Fruit fly (Drosophila melanogaster) whole organism, embryonic: ENCODE results near the gene Syx8.

Experiments
- BtbVII ChIP-seq: fragments of 200-800 bp; sonication (Bioruptor generic); optimal IDR thresholded peaks from 3 replicates; lab custom pipeline; 2017; ENCODE audit warnings: missing biosample characterization, mild to moderate bottlenecking, missing genetic modification characterization
- Bteb2 ChIP-seq: fragments of 200-800 bp; sonication (Bioruptor generic); optimal IDR thresholded peaks from 2 replicates; lab custom pipeline; 2016; ENCODE audit warnings: missing biosample characterization, missing genetic modification characterization
- CG10267 ChIP-seq: fragments of 200-800 bp; sonication (Bioruptor generic); optimal IDR thresholded peaks from 2 replicates; lab custom pipeline; 2018; ENCODE audit warnings: missing biosample characterization, mild to moderate bottlenecking, missing genetic modification characterization, moderate library complexity
- CG10959 ChIP-seq: fragments of 200-800 bp; sonication (Bioruptor generic); IDR thresholded peaks from 2 replicates; pipeline ENCODE4 v1.3.6; 2022; ENCODE audit warnings: missing biosample characterization, missing genetic modification characterization
- CG13287 ChIP-seq: fragments of 200-800 bp; sonication (Bioruptor generic); IDR thresholded peaks from 2 replicates; pipeline ENCODE4 v1.3.6; 2022; ENCODE audit warnings: missing biosample characterization, missing genetic modification characterization; ENCODE audit not compliant: partially characterized antibody
- CG13775 ChIP-seq: fragments of 200-800 bp; sonication (Bioruptor generic); optimal IDR thresholded peaks from 3 replicates; lab custom pipeline; 2017; ENCODE audit warnings: missing biosample characterization, mild to moderate bottlenecking, missing genetic modification characterization
- CG13894 ChIP-seq: fragments of 200-800 bp; sonication (Bioruptor generic); optimal IDR thresholded peaks from 3 replicates; lab custom pipeline; 2018; ENCODE audit warnings: missing biosample characterization, mild to moderate bottlenecking, missing genetic modification characterization, moderate library complexity
- CG16813 ChIP-seq: fragments of 200-800 bp; sonication (Bioruptor generic); IDR thresholded peaks from 3 replicates; pipeline ENCODE4 v1.3.6; 2022; ENCODE audit warnings: missing biosample characterization, missing genetic modification characterization; ENCODE audit not compliant: partially characterized antibody
- CG17328 ChIP-seq: fragments of 200-800 bp; sonication (Bioruptor generic); IDR thresholded peaks from 2 replicates; pipeline ENCODE4 v1.3.6; 2022; ENCODE audit warnings: missing biosample characterization, missing genetic modification characterization
- CG18262 ChIP-seq: fragments of 200-800 bp; optimal IDR thresholded peaks from 3 replicates; lab custom pipeline; 2019; ENCODE audit warnings: missing biosample characterization, mild to moderate bottlenecking, missing genetic modification characterization, moderate library complexity
- CG2129 ChIP-seq: fragments of 200-800 bp; sonication (Bioruptor generic); IDR thresholded peaks from 2 replicates; pipeline ENCODE4 v1.3.6; 2022; ENCODE audit warnings: missing biosample characterization, missing genetic modification characterization; ENCODE audit not compliant: partially characterized antibody
- CG33557 ChIP-seq: fragments of 200-800 bp; sonication (Bioruptor generic); optimal IDR thresholded peaks from 2 replicates; lab custom pipeline; 2019; ENCODE audit warnings: missing biosample characterization, mild to moderate bottlenecking, missing genetic modification characterization, moderate library complexity
- CG4282 ChIP-seq: fragments of 200-800 bp; sonication (Bioruptor generic); optimal IDR thresholded peaks from 2 replicates; lab custom pipeline; 2016; ENCODE audit warnings: missing biosample characterization, missing genetic modification characterization
- CG4424 ChIP-seq: fragments of 200-800 bp; sonication (Bioruptor generic); optimal IDR thresholded peaks from 3 replicates; lab custom pipeline; 2016; ENCODE audit warnings: missing biosample characterization, missing genetic modification characterization
- CG6683 ChIP-seq: fragments of 200-800 bp; sonication (Bioruptor generic); optimal IDR thresholded peaks from 2 replicates; lab custom pipeline; 2017; ENCODE audit warnings: missing biosample characterization, mild to moderate bottlenecking, missing genetic modification characterization, missing genetic modification reagents
- CG6854 ChIP-seq: fragments of 200-800 bp; sonication (Bioruptor generic); optimal IDR thresholded peaks from 3 replicates; lab custom pipeline; 2017; ENCODE audit warnings: missing biosample characterization, mild to moderate bottlenecking, missing genetic modification characterization
- CG9437 ChIP-seq: fragments of 200-800 bp; sonication (Bioruptor generic); optimal IDR thresholded peaks from 2 replicates; lab custom pipeline; 2018; ENCODE audit warnings: missing biosample characterization, mild to moderate bottlenecking, missing genetic modification characterization
- CG9876 ChIP-seq: fragments of 200-800 bp; sonication (Bioruptor generic); optimal IDR thresholded peaks from 2 replicates; lab custom pipeline; 2016; ENCODE audit warnings: missing biosample characterization, missing genetic modification characterization
- Camta ChIP-seq: fragments of 200-800 bp; sonication (Bioruptor generic); optimal IDR thresholded peaks from 2 replicates; lab custom pipeline; 2016; ENCODE audit warnings: missing biosample characterization, missing genetic modification characterization
- CkIIα-i1 ChIP-seq: fragments of 200-800 bp; sonication (Bioruptor generic); IDR thresholded peaks from 2 replicates; pipeline ENCODE4 v1.3.6; 2022; ENCODE audit warnings: missing biosample characterization, missing genetic modification characterization
- Dbx ChIP-seq: fragments of 200-800 bp; sonication (Bioruptor generic); IDR thresholded peaks from 3 replicates; pipeline ENCODE4 v1.3.6; 2022; ENCODE audit warnings: missing biosample characterization, missing genetic modification characterization
- Dfd ChIP-seq, 2 experiments: fragments of >200 bp; optimal IDR thresholded peaks; 2 replicates each; lab custom pipeline; 2017; ENCODE audit warnings: missing biosample characterization in 2 of 2, missing genetic modification characterization in 2 of 2
- ERR ChIP-seq: fragments of 200-800 bp; sonication (Bioruptor generic); optimal IDR thresholded peaks from 2 replicates; lab custom pipeline; 2016; ENCODE audit warnings: missing biosample characterization, missing genetic modification characterization
- Hmx ChIP-seq: fragments of 200-800 bp; sonication (Bioruptor generic); optimal IDR thresholded peaks from 2 replicates; lab custom pipeline; 2016; ENCODE audit warnings: missing biosample characterization, missing genetic modification characterization
- Hr51 ChIP-seq, 2 experiments: fragments of 200-800 bp; sonication (Bioruptor generic); optimal IDR thresholded peaks; 2 replicates in 1 of 2; 3 replicates in 1 of 2; lab custom pipeline; 2016 to 2018; ENCODE audit warnings: missing biosample characterization in 2 of 2, missing genetic modification characterization in 2 of 2, mild to moderate bottlenecking in 1 of 2, moderate library complexity in 1 of 2
- Hsf ChIP-seq: fragments of 200-800 bp; sonication (Bioruptor generic); optimal IDR thresholded peaks from 3 replicates; lab custom pipeline; 2016; ENCODE audit warnings: missing biosample characterization, missing genetic modification characterization
- NFAT ChIP-seq: fragments of 200-800 bp; sonication (Bioruptor generic); IDR thresholded peaks from 2 replicates; pipeline ENCODE4 v1.3.6; 2022; ENCODE audit warnings: missing biosample characterization, missing genetic modification characterization
- Optix ChIP-seq: fragments of 200-800 bp; sonication (Bioruptor generic); IDR thresholded peaks from 3 replicates; pipeline ENCODE4 v1.3.6; 2022; ENCODE audit warnings: missing biosample characterization, missing genetic modification characterization
- Rx ChIP-seq: fragments of 200-800 bp; sonication (Bioruptor generic); IDR thresholded peaks from 2 replicates; pipeline ENCODE4 v1.3.6; 2022; ENCODE audit warnings: missing biosample characterization, missing genetic modification characterization
- Ssrp ChIP-seq: fragments of 200-800 bp; sonication (Bioruptor generic); optimal IDR thresholded peaks from 2 replicates; lab custom pipeline; 2018; ENCODE audit warnings: missing biosample characterization, mild to moderate bottlenecking, missing genetic modification characterization, moderate library complexity
- ato ChIP-seq: fragments of 200-800 bp; sonication (Bioruptor generic); IDR thresholded peaks from 2 replicates; pipeline ENCODE4 v1.3.6; 2022; ENCODE audit warnings: missing biosample characterization, missing genetic modification characterization; ENCODE audit not compliant: partially characterized antibody
- cad ChIP-seq: fragments of >200 bp; optimal IDR thresholded peaks from 2 replicates; lab custom pipeline; 2017; ENCODE audit warnings: missing biosample characterization, missing genetic modification characterization
- corto ChIP-seq: fragments of 200-800 bp; sonication (Bioruptor generic); optimal IDR thresholded peaks from 2 replicates; lab custom pipeline; 2016; ENCODE audit warnings: missing biosample characterization, mild to moderate bottlenecking, missing genetic modification characterization, moderate library complexity
- danr ChIP-seq: fragments of 200-800 bp; sonication (Bioruptor generic); IDR thresholded peaks from 2 replicates; pipeline ENCODE4 v1.3.6; 2022; ENCODE audit warnings: missing biosample characterization, missing genetic modification characterization
- emc ChIP-seq: fragments of 200-800 bp; sonication (Bioruptor generic); optimal IDR thresholded peaks from 2 replicates; lab custom pipeline; 2016; ENCODE audit warnings: missing biosample characterization, missing genetic modification characterization
- ewg ChIP-seq: fragments of 200-800 bp; sonication (Bioruptor generic); optimal IDR thresholded peaks from 3 replicates; lab custom pipeline; 2017; ENCODE audit warnings: mild to moderate bottlenecking, missing biosample characterization, missing genetic modification reagents, missing genetic modification characterization
- fu2 ChIP-seq: fragments of 200-800 bp; sonication (Bioruptor generic); optimal IDR thresholded peaks from 2 replicates; lab custom pipeline; 2016; ENCODE audit warnings: missing biosample characterization, missing genetic modification characterization
- gsb ChIP-seq: fragments of 200-800 bp; sonication (Bioruptor generic); IDR thresholded peaks from 2 replicates; pipeline ENCODE4 v1.3.6; 2022; ENCODE audit warnings: missing biosample characterization, missing genetic modification characterization
- otp ChIP-seq: fragments of 200-800 bp; sonication (Bioruptor generic); IDR thresholded peaks from 3 replicates; pipeline ENCODE4, ENCODE4 v1.3.6; 2022; ENCODE audit warnings: missing biosample characterization, missing genetic modification characterization
- p53 ChIP-seq: fragments of 200-800 bp; sonication (Bioruptor generic); optimal IDR thresholded peaks from 2 replicates; lab custom pipeline; 2016; ENCODE audit warnings: missing biosample characterization, missing genetic modification characterization
- peb ChIP-seq: fragments of 200-800 bp; sonication (Bioruptor generic); IDR thresholded peaks from 2 replicates; pipeline ENCODE4 v1.3.6; 2022; ENCODE audit warnings: missing biosample characterization, missing genetic modification characterization
- pfk ChIP-seq: fragments of 200-800 bp; sonication (Bioruptor generic); optimal IDR thresholded peaks from 2 replicates; lab custom pipeline; 2018; ENCODE audit warnings: missing biosample characterization, mild to moderate bottlenecking, missing genetic modification characterization, moderate library complexity
- pnt ChIP-seq: fragments of 200-800 bp; sonication (Bioruptor generic); optimal IDR thresholded peaks from 3 replicates; lab custom pipeline; 2016; ENCODE audit warnings: missing biosample characterization, missing genetic modification characterization
- repo ChIP-seq: fragments of 200-800 bp; sonication (Bioruptor generic); optimal IDR thresholded peaks from 2 replicates; lab custom pipeline; 2016; ENCODE audit warnings: missing biosample characterization, missing genetic modification characterization
- rib ChIP-seq: fragments of 200-800 bp; sonication (Bioruptor generic); IDR thresholded peaks from 2 replicates; pipeline ENCODE4 v1.3.6; 2022; ENCODE audit warnings: missing biosample characterization, missing genetic modification characterization
- sima ChIP-seq: fragments of 200-800 bp; sonication (Bioruptor generic); optimal IDR thresholded peaks from 2 replicates; lab custom pipeline; 2016; ENCODE audit warnings: missing biosample characterization, missing genetic modification characterization
- sqz ChIP-seq: fragments of 200-800 bp; sonication (Bioruptor generic); optimal IDR thresholded peaks from 3 replicates; lab custom pipeline; 2018; ENCODE audit warnings: missing biosample characterization, mild to moderate bottlenecking, missing genetic modification characterization
- ssp ChIP-seq: fragments of 200-800 bp; sonication (Bioruptor generic); IDR thresholded peaks from 2 replicates; pipeline ENCODE4 v1.3.6; 2022; ENCODE audit warnings: missing biosample characterization, missing genetic modification characterization
- tna ChIP-seq: fragments of 200-800 bp; sonication (Bioruptor generic); IDR thresholded peaks from 2 replicates; pipeline ENCODE4 v1.3.6; 2022; ENCODE audit warnings: missing biosample characterization, missing genetic modification characterization; ENCODE audit not compliant: partially characterized antibody
- vvl ChIP-seq: fragments of 200-800 bp; sonication (Bioruptor generic); IDR thresholded peaks from 2 replicates; pipeline ENCODE4 v1.3.6; 2022; ENCODE audit warnings: missing biosample characterization, missing genetic modification characterization

Gene Syx8

dm6 chr3L:16615132-16615709, 28.4 kb upstream of the Syx8 start, which contains the start of gene Mo25 (continued):
- TF ChIP-seq CG13287 (GFP tag; lab: Robert Waterston, UW) (peak; percentile 86), rib (GFP tag; lab: Robert Waterston, UW) (no peak), fu2 (no peak), tna (GFP tag; lab: Robert Waterston, UW) (peak; percentile 55), corto (GFP tag; lab: Kevin White, UChicago) (no peak), CG13775 (GFP tag; lab: Kevin White, UChicago) (peak; percentile 35), CkIIα-i1 (GFP tag; lab: Robert Waterston, UW) (no peak), CG6854 (no peak), CG10959 (GFP tag; lab: Robert Waterston, UW) (no peak), sqz (GFP tag; lab: Kevin White, UChicago) (peak; percentile 82), Optix (GFP tag; lab: Robert Waterston, UW) (no peak), danr (GFP tag; lab: Robert Waterston, UW) (no peak), CG33557 (GFP tag; lab: Kevin White, UChicago) (no peak), CG18262 (tag; lab: Kevin White, UChicago) (peak; percentile 34), CG4424 (GFP tag; lab: Kevin White, UChicago) (peak; percentile 52), Rx (GFP tag; lab: Robert Waterston, UW) (no peak), Hr51 (GFP tag; optimal IDR thresholded peaks at IDR 0.05; lab: Kevin White, UChicago) (no peak), Ssrp (tag; lab: Kevin White, UChicago) (no peak), CG4282 (GFP tag; lab: Kevin White, UChicago) (no peak), CG6683 (GFP tag; lab: Kevin White, UChicago) (no peak), CG9876 (no peak), p53 (GFP tag; lab: Kevin White, UChicago) (no peak), pfk (GFP tag; lab: Kevin White, UChicago) (peak; percentile 23), ewg (GFP tag; lab: Kevin White, UChicago) (no peak), pnt (GFP tag; lab: Kevin White, UChicago) (no peak), otp (GFP tag; lab: Robert Waterston, UW) (0 out of 3 replicates have a peak, but pooled peaks have one; percentile 33), Hsf (GFP tag; lab: Kevin White, UChicago) (no peak), BtbVII (GFP tag; lab: Kevin White, UChicago) (peak; percentile 29), Dbx (GFP tag; lab: Robert Waterston, UW) (peak; percentile 74; the same call in 2 of the 3 replicates), repo (GFP tag; lab: Kevin White, UChicago) (no peak), CG10267 (tag; lab: Kevin White, UChicago) (peak; percentile 98), gsb (no peak), ERR (peak; percentile 3), ato (GFP tag; lab: Robert Waterston, UW) (peak; percentile 55), NFAT (GFP tag; lab: Robert Waterston, UW) (peak; percentile 49; the same call in 1 of the 2 replicates), CG2129 (GFP tag; lab: Robert Waterston, UW) (0 out of 2 replicates have a peak, but pooled peaks have one; percentile 45), CG13894 (tag; lab: Kevin White, UChicago) (peak; percentile 40), peb (GFP tag; lab: Robert Waterston, UW) (no peak), CG17328 (GFP tag; lab: Robert Waterston, UW) (no peak), cad (GFP tag; lab: Kevin White, UChicago) (no peak), Camta (GFP tag; lab: Kevin White, UChicago) (no peak), Dfd (GFP tag; optimal IDR thresholded peaks at IDR 0.05; lab: Kevin White, UChicago) (no peak), Hmx (GFP tag; lab: Kevin White, UChicago) (no peak), vvl (GFP tag; lab: Robert Waterston, UW) (peak; percentile 77), sima (GFP tag; lab: Kevin White, UChicago) (no peak), Bteb2 (GFP tag; lab: Kevin White, UChicago) (peak; percentile 39), emc (GFP tag; lab: Kevin White, UChicago) (no peak), CG16813 (GFP tag; lab: Robert Waterston, UW) (peak; percentile 69), ssp (GFP tag; lab: Robert Waterston, UW) (peak; percentile 29; the same call in 1 of the 2 replicates), CG9437 (GFP tag; lab: Kevin White, UChicago) (peak; percentile 6)
